Worm (Caenorhabditis elegans) whole organism, L4 larva: ENCODE data around the gene srz-71.
A peak's percentile ranks its signal among the peaks of the same experiment; 100 is the strongest.

ENCODE experiments used
- D1046.2 ChIP-seq: fragments of 200-800 bp; sonication (Bioruptor generic); IDR thresholded peaks from 2 replicates; pipeline ENCODE4 v1.3.6; 2022; ENCODE audit warnings: missing genetic modification characterization, missing compliant biosample characterization
- F26F4.8 ChIP-seq: fragments of 200-800 bp; sonication (Bioruptor generic); conservative IDR thresholded peaks from 2 replicates; pipeline ENCODE4 v1.3.6; 2022; ENCODE audit warnings: missing genetic modification characterization, missing compliant biosample characterization
- T26A8.4 ChIP-seq: fragments of 200-800 bp; sonication (Bioruptor generic); IDR thresholded peaks from 2 replicates; pipeline ENCODE4 v1.3.6; 2022; ENCODE audit warnings: missing genetic modification characterization, missing compliant biosample characterization
- Y105C5A.15 ChIP-seq: fragments of 200-800 bp; sonication (Bioruptor generic); IDR thresholded peaks from 2 replicates; pipeline ENCODE4 v1.3.6; 2022; ENCODE audit warnings: missing genetic modification characterization, missing compliant biosample characterization
- Y48G9A.11 ChIP-seq: fragments of 200-800 bp; sonication (Bioruptor generic); IDR thresholded peaks from 2 replicates; pipeline ENCODE4 v1.3.6; 2022; ENCODE audit warnings: missing genetic modification reagents, missing genetic modification characterization, missing compliant biosample characterization
- Y75B8A.6 ChIP-seq: fragments of 200-800 bp; sonication (Bioruptor generic); IDR thresholded peaks from 2 replicates; pipeline ENCODE4 v1.3.6; 2022; ENCODE audit warnings: missing genetic modification reagents, missing genetic modification characterization, missing compliant biosample characterization
- ZK337.2 ChIP-seq: fragments of 200-800 bp; sonication (Bioruptor generic); IDR thresholded peaks from 2 replicates; pipeline ENCODE4 v1.3.6; 2022; ENCODE audit warnings: missing genetic modification reagents, missing genetic modification characterization, missing compliant biosample characterization
- ZK546.5 ChIP-seq, 2 experiments: sonication (generic microtip); optimal IDR thresholded peaks; 2 replicates each; lab custom pipeline; 2017; ENCODE audit warnings: missing biosample characterization in 2 of 2, missing genetic modification characterization in 2 of 2
- aha-1 ChIP-seq: fragments of 150-350 bp; peaks from one replicate; lab custom pipeline; 2014; ENCODE audit warnings: missing biosample characterization, missing genetic modification characterization
- arid-1 ChIP-seq: fragments of 200-800 bp; sonication (Bioruptor generic); conservative IDR thresholded peaks from 2 replicates; pipeline ENCODE4 v1.3.6; 2022; ENCODE audit warnings: missing genetic modification reagents, missing genetic modification characterization, missing compliant biosample characterization
- ceh-20 ChIP-seq: fragments of 200-800 bp; sonication (Bioruptor generic); IDR thresholded peaks from 2 replicates; pipeline ENCODE4 v1.3.6; 2022; ENCODE audit warnings: missing genetic modification reagents, missing genetic modification characterization, missing compliant biosample characterization
- ceh-28 ChIP-seq: fragments of 150-350 bp; optimal IDR thresholded peaks from 2 replicates; lab custom pipeline; 2014; ENCODE audit warnings: missing biosample characterization, missing genetic modification reagents, missing genetic modification characterization
- ceh-32 ChIP-seq: sonication (generic microtip); optimal IDR thresholded peaks from 2 replicates; lab custom pipeline; 2016; ENCODE audit warnings: mild to moderate bottlenecking, missing genetic modification characterization, missing compliant biosample characterization; ENCODE audit not compliant: poor library complexity
- ceh-62 ChIP-seq: sonication (generic microtip); optimal IDR thresholded peaks from 2 replicates; lab custom pipeline; 2017; ENCODE audit warnings: missing biosample characterization, missing genetic modification characterization
- ctbp-1 ChIP-seq: fragments of 200-800 bp; sonication (Bioruptor generic); IDR thresholded peaks from 2 replicates; pipeline ENCODE4 v1.3.6; 2022; ENCODE audit warnings: missing genetic modification reagents, missing genetic modification characterization, missing compliant biosample characterization
- daf-16 ChIP-seq, 3 experiments: sonication (generic microtip); optimal IDR thresholded peaks; 2 replicates each; lab custom pipeline; 2016 to 2017; ENCODE audit warnings: missing genetic modification characterization in 3 of 3, missing genetic modification reagents in 3 of 3, mild to moderate bottlenecking in 2 of 3, missing compliant biosample characterization in 2 of 3, missing biosample characterization in 1 of 3, moderate library complexity in 1 of 3
- daf-8 ChIP-seq: fragments of 200-800 bp; sonication (Bioruptor generic); IDR thresholded peaks from 2 replicates; pipeline ENCODE4 v1.3.6; 2022; ENCODE audit warnings: missing genetic modification characterization, missing compliant biosample characterization
- egl-43 ChIP-seq: fragments of 200-800 bp; sonication (Bioruptor generic); IDR thresholded peaks from 2 replicates; pipeline ENCODE4 v1.3.6; 2022; ENCODE audit warnings: missing genetic modification reagents, missing genetic modification characterization, missing compliant biosample characterization
- fkh-10 ChIP-seq: fragments of 150-350 bp; optimal IDR thresholded peaks from 2 replicates; lab custom pipeline; 2014; ENCODE audit warnings: missing biosample characterization, missing genetic modification reagents, missing genetic modification characterization
- hlh-11 ChIP-seq: fragments of 200-800 bp; sonication (Bioruptor generic); optimal IDR thresholded peaks from 2 replicates; lab custom pipeline; 2018; ENCODE audit warnings: mild to moderate bottlenecking, missing genetic modification characterization, missing compliant biosample characterization
- hlh-30 ChIP-seq: sonication (generic microtip); optimal IDR thresholded peaks from 2 replicates; lab custom pipeline; 2017; ENCODE audit warnings: antibody characterized with exemption, mild to moderate bottlenecking, missing genetic modification characterization, missing compliant biosample characterization; ENCODE audit not compliant: insufficient read depth
- hmg-1.1 ChIP-seq: fragments of 200-800 bp; sonication (Bioruptor generic); IDR thresholded peaks from 2 replicates; pipeline ENCODE4 v1.3.6; 2022; ENCODE audit warnings: missing genetic modification reagents, missing genetic modification characterization, missing compliant biosample characterization
- jun-1 ChIP-seq: fragments of 150-350 bp; optimal IDR thresholded peaks from 2 replicates; lab custom pipeline; 2014; ENCODE audit warnings: missing biosample characterization, missing genetic modification reagents, missing genetic modification characterization
- lim-7 ChIP-seq: fragments of 200-800 bp; sonication (Bioruptor generic); IDR thresholded peaks from 2 replicates; pipeline ENCODE4 v1.3.6; 2022; ENCODE audit warnings: missing genetic modification characterization, missing compliant biosample characterization
- lin-13 ChIP-seq: fragments of 150-350 bp; optimal IDR thresholded peaks from 2 replicates; lab custom pipeline; 2014; ENCODE audit warnings: missing biosample characterization, missing genetic modification reagents, missing genetic modification characterization
- lin-15B ChIP-seq: fragments of 150-350 bp; sonication (generic microtip); optimal IDR thresholded peaks from 3 replicates; lab custom pipeline; 2014; ENCODE audit warnings: missing biosample characterization, missing genetic modification characterization
- lin-29 ChIP-seq: fragments of 200-800 bp; sonication (Bioruptor generic); IDR thresholded peaks from 2 replicates; pipeline ENCODE4 v1.3.6; 2022; ENCODE audit warnings: missing genetic modification reagents, missing genetic modification characterization, missing compliant biosample characterization
- lin-39 ChIP-seq: fragments of 150-350 bp; optimal IDR thresholded peaks from 2 replicates; lab custom pipeline; 2014; ENCODE audit warnings: missing biosample characterization, missing genetic modification reagents, missing genetic modification characterization
- lir-3 ChIP-seq: sonication (generic microtip); optimal IDR thresholded peaks from 2 replicates; lab custom pipeline; 2016; ENCODE audit warnings: mild to moderate bottlenecking, missing genetic modification characterization, missing compliant biosample characterization
- mep-1 ChIP-seq: fragments of 150-350 bp; sonication (generic microtip); optimal IDR thresholded peaks from 3 replicates; lab custom pipeline; 2014; ENCODE audit warnings: missing biosample characterization, missing genetic modification characterization
- mes-2 ChIP-seq: sonication (generic microtip); optimal IDR thresholded peaks from 2 replicates; lab custom pipeline; 2016; ENCODE audit warnings: missing genotype, mild to moderate bottlenecking, missing genetic modification characterization, missing compliant biosample characterization; ENCODE audit not compliant: poor library complexity, severe bottlenecking
- mxl-2 ChIP-seq: fragments of 200-800 bp; sonication (Bioruptor generic); conservative IDR thresholded peaks from 2 replicates; pipeline ENCODE4 v1.3.6; 2022; ENCODE audit warnings: missing genetic modification reagents, missing genetic modification characterization, missing compliant biosample characterization
- nhr-102 ChIP-seq: sonication (generic microtip); optimal IDR thresholded peaks from 2 replicates; lab custom pipeline; 2016; ENCODE audit warnings: mild to moderate bottlenecking, missing genetic modification characterization, moderate library complexity, missing compliant biosample characterization
- nhr-111 ChIP-seq: fragments of 200-800 bp; sonication (Bioruptor generic); optimal IDR thresholded peaks from 2 replicates; lab custom pipeline; 2018; ENCODE audit warnings: mild to moderate bottlenecking, missing genetic modification characterization, missing compliant biosample characterization
- nhr-237 ChIP-seq: sonication (generic microtip); optimal IDR thresholded peaks from 2 replicates; lab custom pipeline; 2017; ENCODE audit warnings: missing biosample characterization, missing genetic modification characterization
- nhr-25 ChIP-seq: sonication (generic microtip); optimal IDR thresholded peaks from 2 replicates; lab custom pipeline; 2017; ENCODE audit warnings: missing genetic modification characterization, mild to moderate bottlenecking, missing compliant biosample characterization, antibody characterized with exemption, moderate library complexity, borderline replicate concordance; ENCODE audit not compliant: insufficient read depth
- nhr-42 ChIP-seq: fragments of 200-800 bp; sonication (Bioruptor generic); IDR thresholded peaks from 2 replicates; pipeline ENCODE4 v1.3.6; 2022; ENCODE audit warnings: missing genetic modification characterization, missing compliant biosample characterization
- nhr-76 ChIP-seq: fragments of 150-350 bp; optimal IDR thresholded peaks from 2 replicates; lab custom pipeline; 2014; ENCODE audit warnings: missing biosample characterization, missing genetic modification characterization
- pha-4 ChIP-seq, 2 experiments: fragments of 150-350 bp in 1 of 2; fragments of 200-800 bp in 1 of 2; sonication (Bioruptor generic) in 1 of 2; IDR thresholded peaks in 1 of 2; optimal IDR thresholded peaks in 1 of 2; 2 replicates each; pipeline versions ENCODE4 v1.3.6 to Lab custom; 2014 to 2022; ENCODE audit warnings: missing genetic modification characterization in 2 of 2, missing genetic modification reagents in 2 of 2, missing biosample characterization in 1 of 2, missing compliant biosample characterization in 1 of 2
- saeg-2 ChIP-seq: fragments of 200-800 bp; sonication (Bioruptor generic); IDR thresholded peaks from 2 replicates; pipeline ENCODE4 v1.3.6; 2022; ENCODE audit warnings: missing genetic modification reagents, missing genetic modification characterization, missing compliant biosample characterization
- set-16 ChIP-seq: fragments of 200-800 bp; sonication (Bioruptor generic); IDR thresholded peaks from 2 replicates; pipeline ENCODE4 v1.3.6; 2022; ENCODE audit warnings: missing genetic modification reagents, missing genetic modification characterization, missing compliant biosample characterization
- snpc-1.2 ChIP-seq: fragments of 200-800 bp; sonication (Bioruptor generic); IDR thresholded peaks from 2 replicates; pipeline ENCODE4 v1.3.6; 2022; ENCODE audit warnings: missing genetic modification reagents, missing genetic modification characterization, missing compliant biosample characterization
- spr-1 ChIP-seq: sonication (generic microtip); optimal IDR thresholded peaks from 2 replicates; lab custom pipeline; 2016; ENCODE audit warnings: mild to moderate bottlenecking, missing genetic modification characterization, missing compliant biosample characterization
- unc-130 ChIP-seq: sonication (generic microtip); optimal IDR thresholded peaks from 2 replicates; lab custom pipeline; 2016; ENCODE audit warnings: missing genetic modification reagents, missing genetic modification characterization, missing compliant biosample characterization
- unc-39 ChIP-seq: sonication (generic microtip); optimal IDR thresholded peaks from 2 replicates; lab custom pipeline; 2017; ENCODE audit warnings: missing biosample characterization, missing genetic modification characterization
- zip-11 ChIP-seq: fragments of 200-800 bp; sonication (Bioruptor generic); IDR thresholded peaks from 2 replicates; pipeline ENCODE4 v1.3.6; 2022; ENCODE audit warnings: missing genetic modification characterization, missing compliant biosample characterization

Gene srz-71

DNA sequence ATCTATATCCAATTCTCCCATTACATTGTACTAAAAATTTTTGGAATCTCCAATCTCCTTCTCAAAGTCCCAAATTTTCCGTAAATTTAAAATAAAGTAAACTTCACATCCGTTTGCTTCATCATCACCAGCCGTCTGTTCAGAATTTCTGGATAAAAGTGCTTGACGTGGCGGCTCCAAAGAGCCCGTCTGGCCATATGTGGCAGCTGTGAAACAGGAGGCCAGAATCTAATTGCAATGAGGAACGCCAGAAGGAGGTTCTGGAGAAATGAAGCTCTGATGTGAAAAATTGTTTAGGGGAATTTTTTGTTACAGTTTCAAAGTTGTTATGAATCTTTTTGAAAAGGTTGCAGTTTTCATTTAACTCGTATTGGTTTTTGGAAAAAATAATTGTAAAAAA is 47.6 kb downstream of the srz-71 start:
- TF ChIP-seq unc-39 (tag; lab: Kevin White, UChicago) (no peak), ceh-62 (tag; lab: Kevin White, UChicago) (no peak), Y75B8A.6 (no peak), lin-39 (tag; lab: Kevin White, UChicago) (no peak), ZK546.5 (tag; optimal IDR thresholded peaks at IDR 0.05; lab: Kevin White, UChicago) (no peak), lin-29 (GFP tag; lab: Robert Waterston, UW) (no peak), aha-1 (no peak), daf-8 (no peak), T26A8.4 (GFP tag; lab: Robert Waterston, UW) (no peak), mxl-2 (GFP tag; lab: Robert Waterston, UW) (no peak), hlh-11 (tag; lab: Kevin White, UChicago) (no peak), egl-43 (no peak), pha-4 (GFP tag; IDR thresholded peaks at IDR 0.05; lab: Robert Waterston, UW) (no peak), pha-4 (tag; optimal IDR thresholded peaks at IDR 0.05; lab: Kevin White, UChicago) (no peak), set-16 (GFP tag; lab: Robert Waterston, UW) (no peak), fkh-10 (no peak), mes-2 (tag; lab: Kevin White, UChicago) (no peak), mep-1 (tag; lab: Kevin White, UChicago) (no peak)

DNA sequence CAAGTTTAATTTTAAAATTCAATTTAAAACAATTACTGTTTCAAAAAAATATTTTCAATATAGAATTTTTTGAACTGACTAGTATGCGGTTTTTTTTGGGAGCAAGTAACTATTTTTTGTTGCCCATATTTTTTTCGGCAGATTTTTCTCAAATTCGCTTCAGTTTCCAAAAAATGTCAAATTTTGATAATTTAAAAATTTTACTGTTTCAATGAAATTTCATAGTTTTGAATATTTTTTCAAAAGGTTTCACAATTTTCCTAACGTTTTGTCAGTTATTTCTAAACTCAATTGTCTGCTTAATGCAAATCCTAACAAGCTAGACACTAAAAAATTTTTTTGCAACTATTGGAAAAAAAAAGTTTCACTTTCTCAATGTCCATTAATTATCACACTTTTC is 48.3 kb downstream of the srz-71 start:
- TF ChIP-seq set-16 (GFP tag; lab: Robert Waterston, UW): no peak
- TF ChIP-seq Y48G9A.11 (GFP tag; lab: Robert Waterston, UW): no peak
- no peak for TF ChIP-seq arid-1
- no peak for TF ChIP-seq saeg-2
- no peak for TF ChIP-seq ceh-20 (GFP tag; lab: Robert Waterston, UW)
- TF ChIP-seq hmg-1.1 (GFP tag; lab: Robert Waterston, UW): no peak
- no peak for TF ChIP-seq hlh-11 (tag; lab: Kevin White, UChicago)
- TF ChIP-seq nhr-25: no peak

DNA sequence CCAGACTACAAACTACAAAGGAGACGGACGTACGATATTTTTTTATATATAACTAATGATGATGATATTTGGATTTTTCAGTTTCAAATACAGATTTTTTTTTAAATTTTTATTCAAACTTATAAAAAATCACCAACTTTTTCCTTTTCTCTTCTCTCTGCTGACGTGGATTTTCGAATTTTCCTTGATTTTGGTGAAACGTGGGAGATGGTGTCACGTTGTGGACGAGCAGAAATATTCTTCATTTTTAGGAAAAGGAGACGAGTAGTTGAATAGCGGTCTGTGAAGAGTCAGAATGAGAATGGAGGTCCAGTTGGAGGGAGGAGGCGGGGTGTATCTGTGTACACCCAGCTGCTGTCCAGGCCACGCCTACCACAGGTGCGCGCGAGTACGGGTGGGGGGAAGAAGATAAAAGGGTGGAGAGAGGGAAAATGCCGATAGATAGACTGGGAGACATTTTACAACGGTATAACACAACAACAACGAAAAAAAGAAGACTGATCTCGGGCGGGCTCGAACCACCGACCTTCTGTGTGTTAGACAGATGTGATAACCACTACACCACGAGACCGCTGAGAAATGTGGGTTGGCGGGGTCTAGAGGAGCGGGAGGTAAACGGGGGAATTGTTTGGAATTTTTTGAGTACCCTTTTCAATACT is 49.4 kb downstream of the srz-71 start, which contains the start of gene Y7A9D.1:
Y7A9D.1 (minus strand) TSS at position 283 of the 659 bp plus-strand sequence.
- TF ChIP-seq D1046.2 (GFP tag; lab: Robert Waterston, UW): peak; percentile 82; the same call in 1 of the 2 replicates
- TF ChIP-seq spr-1 (tag; lab: Kevin White, UChicago): peak; percentile 52
- TF ChIP-seq nhr-76: no peak
- TF ChIP-seq daf-16 (GFP tag; optimal IDR thresholded peaks at IDR 0.05; lab: Kevin White, UChicago): peak; percentile 15 to 30
- TF ChIP-seq daf-16 (tag; optimal IDR thresholded peaks at IDR 0.05; lab: Kevin White, UChicago): peak; percentile 39
- TF ChIP-seq ceh-28 (tag; lab: Kevin White, UChicago): no peak
- 0 out of 2 replicates have a peak, but pooled peaks have one; percentile 4 for TF ChIP-seq Y105C5A.15 (GFP tag; lab: Robert Waterston, UW)
- peak; percentile 63 for TF ChIP-seq hlh-30 (tag; lab: Kevin White, UChicago)
- TF ChIP-seq jun-1: peak; percentile 35
- peak; percentile 76 for TF ChIP-seq aha-1
- TF ChIP-seq set-16 (GFP tag; lab: Robert Waterston, UW): peak; percentile 47
- no peak for TF ChIP-seq nhr-237 (tag; lab: Kevin White, UChicago)
- TF ChIP-seq F26F4.8 (GFP tag; lab: Robert Waterston, UW): peak; percentile 52; the same call in 1 of the 2 replicates
- TF ChIP-seq unc-130 (GFP tag; lab: Kevin White, UChicago): peak; percentile 24
- TF ChIP-seq lin-15B: no peak
- TF ChIP-seq hmg-1.1 (GFP tag; lab: Robert Waterston, UW): no peak; the same call in 1 of the 2 replicates
- peak; percentile 83 for TF ChIP-seq ctbp-1 (GFP tag; lab: Robert Waterston, UW)
- TF ChIP-seq Y48G9A.11 (GFP tag; lab: Robert Waterston, UW): peak; percentile 68
- TF ChIP-seq lir-3 (tag; lab: Kevin White, UChicago): no peak
- no peak for TF ChIP-seq lim-7 (GFP tag; lab: Robert Waterston, UW)
- no peak for TF ChIP-seq zip-11 (GFP tag; lab: Robert Waterston, UW)
- TF ChIP-seq nhr-42 (GFP tag; lab: Robert Waterston, UW): 0 out of 2 replicates have a peak, but pooled peaks have one; percentile 28
- peak; percentile 32 for TF ChIP-seq lin-13 (GFP tag; lab: Kevin White, UChicago)
- TF ChIP-seq ceh-32 (tag; lab: Kevin White, UChicago): no peak
- no peak for TF ChIP-seq nhr-102 (tag; lab: Kevin White, UChicago)
- peak; percentile 67 for TF ChIP-seq nhr-111 (GFP tag; lab: Kevin White, UChicago)
- peak; percentile 99 for TF ChIP-seq snpc-1.2
- TF ChIP-seq ZK337.2 (GFP tag; lab: Robert Waterston, UW): 0 out of 2 replicates have a peak, but pooled peaks have one; percentile 51
